Fruit fly (Drosophila melanogaster) whole organism, embryonic: ENCODE data around the gene CG32066.

Experiments used
- CG10209 ChIP-seq: fragments of 200-800 bp; sonication (Bioruptor generic); optimal IDR thresholded peaks from 3 replicates; lab custom pipeline; 2017; ENCODE audit warnings: missing biosample characterization, mild to moderate bottlenecking, missing genetic modification characterization, missing genetic modification reagents
- CG11398 ChIP-seq: fragments of 200-800 bp; sonication (Bioruptor generic); optimal IDR thresholded peaks from 2 replicates; lab custom pipeline; 2016; ENCODE audit warnings: missing biosample characterization, missing genetic modification characterization
- CG12299 ChIP-seq: fragments of 200-800 bp; sonication (Bioruptor generic); optimal IDR thresholded peaks from 2 replicates; lab custom pipeline; 2018; ENCODE audit warnings: missing biosample characterization, mild to moderate bottlenecking, missing genetic modification characterization
- CG15514 ChIP-seq: fragments of 200-800 bp; sonication (Bioruptor generic); optimal IDR thresholded peaks from 3 replicates; lab custom pipeline; 2017; ENCODE audit warnings: missing biosample characterization, missing genetic modification characterization, mild to moderate bottlenecking, moderate library complexity, missing genetic modification reagents
- CG1647 ChIP-seq: fragments of 200-800 bp; sonication (Bioruptor generic); optimal IDR thresholded peaks from 3 replicates; lab custom pipeline; 2016; ENCODE audit warnings: missing biosample characterization, missing genetic modification characterization
- CG17802 ChIP-seq: fragments of 200-800 bp; sonication (Bioruptor generic); optimal IDR thresholded peaks from 2 replicates; lab custom pipeline; 2018; ENCODE audit warnings: missing biosample characterization, mild to moderate bottlenecking, missing genetic modification characterization, moderate library complexity
- CG17829 ChIP-seq: fragments of 200-800 bp; optimal IDR thresholded peaks from 2 replicates; lab custom pipeline; 2019; ENCODE audit warnings: missing biosample characterization, mild to moderate bottlenecking, missing genetic modification characterization, moderate library complexity
- CG2678 ChIP-seq: fragments of 200-800 bp; sonication (Bioruptor generic); optimal IDR thresholded peaks from 3 replicates; lab custom pipeline; 2019; ENCODE audit warnings: missing biosample characterization, mild to moderate bottlenecking, missing genetic modification characterization, moderate library complexity
- CG2875 ChIP-seq: fragments of 200-800 bp; sonication (Bioruptor generic); optimal IDR thresholded peaks from 2 replicates; lab custom pipeline; 2017; ENCODE audit warnings: missing biosample characterization, mild to moderate bottlenecking, missing genetic modification characterization, missing genetic modification reagents
- CG2889 ChIP-seq: fragments of 200-800 bp; sonication (Bioruptor generic); IDR thresholded peaks from 3 replicates; pipeline ENCODE4 v1.3.6; 2022; ENCODE audit warnings: missing biosample characterization, missing genetic modification characterization
- CG3065 ChIP-seq: fragments of 200-800 bp; sonication (Bioruptor generic); optimal IDR thresholded peaks from 2 replicates; lab custom pipeline; 2016; ENCODE audit warnings: missing biosample characterization, missing genetic modification characterization
- CG32532 ChIP-seq: fragments of 200-800 bp; sonication (Bioruptor generic); IDR thresholded peaks from 2 replicates; pipeline ENCODE4 v1.3.6; 2022; ENCODE audit warnings: missing biosample characterization, missing genetic modification characterization
- CG4328 ChIP-seq: fragments of 200-800 bp; sonication (Bioruptor generic); optimal IDR thresholded peaks from 3 replicates; lab custom pipeline; 2017; ENCODE audit warnings: missing biosample characterization, missing genetic modification reagents, missing genetic modification characterization
- CG4424 ChIP-seq: fragments of 200-800 bp; sonication (Bioruptor generic); optimal IDR thresholded peaks from 3 replicates; lab custom pipeline; 2016; ENCODE audit warnings: missing biosample characterization, missing genetic modification characterization
- CG6813 ChIP-seq: fragments of 200-800 bp; sonication (Bioruptor generic); optimal IDR thresholded peaks from 2 replicates; lab custom pipeline; 2017; ENCODE audit warnings: missing biosample characterization, missing genetic modification characterization, mild to moderate bottlenecking, moderate library complexity, missing genetic modification reagents
- CG7745 ChIP-seq: fragments of 200-800 bp; sonication (Bioruptor generic); optimal IDR thresholded peaks from 2 replicates; lab custom pipeline; 2018; ENCODE audit warnings: missing biosample characterization, mild to moderate bottlenecking, missing genetic modification characterization, moderate library complexity
- CG7928 ChIP-seq: fragments of 200-800 bp; sonication (Bioruptor generic); optimal IDR thresholded peaks from 2 replicates; lab custom pipeline; 2017; ENCODE audit warnings: missing biosample characterization, mild to moderate bottlenecking, missing genetic modification characterization
- CoRest ChIP-seq: fragments of 200-800 bp; sonication (Bioruptor generic); optimal IDR thresholded peaks from 3 replicates; lab custom pipeline; 2018; ENCODE audit warnings: missing biosample characterization, mild to moderate bottlenecking, missing genetic modification characterization, moderate library complexity
- D ChIP-seq, 2 experiments: fragments of 200-800 bp in 1 of 2; fragments of >200 bp in 1 of 2; sonication (Bioruptor generic) in 1 of 2; optimal IDR thresholded peaks; 2 replicates in 1 of 2; 3 replicates in 1 of 2; lab custom pipeline; 2017; ENCODE audit warnings: mild to moderate bottlenecking in 1 of 2, missing biosample characterization in 1 of 2, missing genetic modification characterization in 1 of 2, missing genetic modification reagents in 1 of 2
- Doc2 ChIP-seq: fragments of 200-800 bp; sonication (Bioruptor generic); IDR thresholded peaks from 2 replicates; pipeline ENCODE4 v1.3.6; 2022; ENCODE audit warnings: missing biosample characterization, missing genetic modification characterization
- H15 ChIP-seq: fragments of 200-800 bp; sonication (Bioruptor generic); IDR thresholded peaks from 3 replicates; pipeline ENCODE4 v1.3.6; 2022; ENCODE audit warnings: missing biosample characterization, missing genetic modification characterization
- HLH3B ChIP-seq: fragments of 200-800 bp; sonication (Bioruptor generic); IDR thresholded peaks from 2 replicates; pipeline ENCODE4 v1.3.6; 2022; ENCODE audit warnings: missing biosample characterization, missing genetic modification characterization
- Hmx ChIP-seq: fragments of 200-800 bp; sonication (Bioruptor generic); optimal IDR thresholded peaks from 2 replicates; lab custom pipeline; 2016; ENCODE audit warnings: missing biosample characterization, missing genetic modification characterization
- Hr39 ChIP-seq: fragments of >200 bp; optimal IDR thresholded peaks from 2 replicates; lab custom pipeline; 2017
- MTF-1 ChIP-seq: fragments of 200-800 bp; sonication (Bioruptor generic); optimal IDR thresholded peaks from 2 replicates; lab custom pipeline; 2018; ENCODE audit warnings: missing biosample characterization, mild to moderate bottlenecking, missing genetic modification characterization, borderline replicate concordance
- Nf-YB ChIP-seq: fragments of 200-800 bp; sonication (Bioruptor generic); optimal IDR thresholded peaks from 3 replicates; lab custom pipeline; 2019; ENCODE audit warnings: missing biosample characterization, mild to moderate bottlenecking, missing genetic modification characterization, moderate library complexity
- Nf-YC ChIP-seq: fragments of 200-800 bp; optimal IDR thresholded peaks from 3 replicates; lab custom pipeline; 2019; ENCODE audit warnings: missing biosample characterization, mild to moderate bottlenecking, missing genetic modification characterization, moderate library complexity
- Side ChIP-seq: fragments of 200-800 bp; sonication (Bioruptor generic); optimal IDR thresholded peaks from 2 replicates; lab custom pipeline; 2016; ENCODE audit warnings: missing biosample characterization, missing genetic modification characterization
- Stat92E ChIP-seq, 3 experiments: fragments of >200 bp in 2 of 3; fragments of 200-800 bp in 1 of 3; sonication (Bioruptor generic) in 1 of 3; optimal IDR thresholded peaks; 2 replicates each; lab custom pipeline; 2017 to 2019; ENCODE audit warnings: missing biosample characterization in 3 of 3, missing genetic modification characterization in 3 of 3, mild to moderate bottlenecking in 1 of 3, moderate library complexity in 1 of 3
- Tbp ChIP-seq: fragments of >200 bp; optimal IDR thresholded peaks from 2 replicates; lab custom pipeline; 2018; ENCODE audit warnings: missing biosample characterization, missing genetic modification characterization
- Vsx1 ChIP-seq: fragments of 200-800 bp; sonication (Bioruptor generic); optimal IDR thresholded peaks from 2 replicates; lab custom pipeline; 2017; ENCODE audit warnings: missing biosample characterization, mild to moderate bottlenecking, missing genetic modification characterization, missing genetic modification reagents
- ash1 ChIP-seq: fragments of 200-800 bp; sonication (Bioruptor generic); optimal IDR thresholded peaks from 2 replicates; lab custom pipeline; 2018; ENCODE audit warnings: missing biosample characterization, mild to moderate bottlenecking, missing genetic modification characterization
- cato ChIP-seq: fragments of 200-800 bp; sonication (Bioruptor generic); optimal IDR thresholded peaks from 2 replicates; lab custom pipeline; 2016; ENCODE audit warnings: missing biosample characterization, missing genetic modification characterization, borderline replicate concordance
- cg ChIP-seq: fragments of 200-800 bp; sonication (Bioruptor generic); optimal IDR thresholded peaks from 3 replicates; lab custom pipeline; 2019; ENCODE audit warnings: missing biosample characterization, mild to moderate bottlenecking, missing genetic modification characterization, moderate library complexity
- ewg ChIP-seq: fragments of 200-800 bp; sonication (Bioruptor generic); optimal IDR thresholded peaks from 3 replicates; lab custom pipeline; 2017; ENCODE audit warnings: mild to moderate bottlenecking, missing biosample characterization, missing genetic modification reagents, missing genetic modification characterization
- exex ChIP-seq: fragments of 200-800 bp; sonication (Bioruptor generic); optimal IDR thresholded peaks from 4 replicates; lab custom pipeline; 2018; ENCODE audit warnings: missing biosample characterization, mild to moderate bottlenecking, missing genetic modification characterization, moderate library complexity
- gt ChIP-seq: fragments of 200-800 bp; sonication (Bioruptor generic); IDR thresholded peaks from 2 replicates; pipeline ENCODE4 v1.3.6; 2022; ENCODE audit warnings: missing biosample characterization, missing genetic modification characterization
- ham ChIP-seq: fragments of 200-800 bp; sonication (Bioruptor generic); IDR thresholded peaks from 2 replicates; pipeline ENCODE4 v1.3.6; 2022; ENCODE audit warnings: missing biosample characterization, missing genetic modification characterization
- ken ChIP-seq: fragments of 200-800 bp; sonication (Bioruptor generic); IDR thresholded peaks from 3 replicates; pipeline ENCODE4 v1.3.6; 2022; ENCODE audit warnings: missing biosample characterization, missing genetic modification characterization
- lola ChIP-seq, 3 experiments: fragments of >200 bp in 2 of 3; fragments of 200-800 bp in 1 of 3; sonication (Bioruptor generic) in 1 of 3; optimal IDR thresholded peaks; 2 replicates each; lab custom pipeline; 2017 to 2019; ENCODE audit warnings: missing biosample characterization in 3 of 3, missing genetic modification characterization in 3 of 3, mild to moderate bottlenecking in 1 of 3, moderate library complexity in 1 of 3
- nau ChIP-seq: fragments of 200-800 bp; sonication (Bioruptor generic); optimal IDR thresholded peaks from 3 replicates; lab custom pipeline; 2017; ENCODE audit warnings: missing biosample characterization, mild to moderate bottlenecking, missing genetic modification characterization, missing genetic modification reagents
- p53 ChIP-seq: fragments of 200-800 bp; sonication (Bioruptor generic); optimal IDR thresholded peaks from 2 replicates; lab custom pipeline; 2016; ENCODE audit warnings: missing biosample characterization, missing genetic modification characterization
- pum ChIP-seq: fragments of 200-800 bp; sonication (Bioruptor generic); optimal IDR thresholded peaks from 2 replicates; lab custom pipeline; 2016; ENCODE audit warnings: missing biosample characterization, missing genetic modification characterization
- sc ChIP-seq, 3 experiments: fragments of >200 bp in 2 of 3; fragments of 200-800 bp in 1 of 3; sonication (Bioruptor generic) in 1 of 3; optimal IDR thresholded peaks; 2 replicates in 2 of 3; 3 replicates in 1 of 3; lab custom pipeline; 2017; ENCODE audit warnings: mild to moderate bottlenecking in 1 of 3, missing biosample characterization in 1 of 3, missing genetic modification characterization in 1 of 3, missing genetic modification reagents in 1 of 3
- slp2 ChIP-seq: fragments of 200-800 bp; sonication (Bioruptor generic); optimal IDR thresholded peaks from 2 replicates; lab custom pipeline; 2016; ENCODE audit warnings: missing biosample characterization, missing genetic modification characterization
- trem ChIP-seq: fragments of 200-800 bp; optimal IDR thresholded peaks from 3 replicates; lab custom pipeline; 2019; ENCODE audit warnings: missing biosample characterization, mild to moderate bottlenecking, missing genetic modification characterization, moderate library complexity
- vfl ChIP-seq: fragments of 200-800 bp; sonication (Bioruptor generic); optimal IDR thresholded peaks from 2 replicates; lab custom pipeline; 2016; ENCODE audit warnings: missing biosample characterization, missing genetic modification characterization

CG32066 gene

dm6 chr3L:10656451-10657198, 4.2 kb downstream of the CG32066 start (continued):
- TF ChIP-seq H15 (GFP tag; lab: Robert Waterston, UW) (no peak), CG17802 (tag; lab: Kevin White, UChicago) (no peak), CG3065 (GFP tag; lab: Kevin White, UChicago) (no peak), slp2 (no peak), CG7745 (tag; lab: Kevin White, UChicago) (no peak), lola (GFP tag; optimal IDR thresholded peaks at IDR 0.05; lab: Kevin White, UChicago) (peak in 1 of 3 experiments; percentile 4), ewg (GFP tag; lab: Kevin White, UChicago) (peak; percentile 55), vfl (GFP tag; lab: Kevin White, UChicago) (peak; percentile 37), Hr39 (lab: Kevin White, UChicago) (no peak), CoRest (tag; lab: Kevin White, UChicago) (peak; percentile 63), Nf-YB (peak; percentile 47), Tbp (GFP tag; lab: Kevin White, UChicago) (no peak), Nf-YC (tag; lab: Kevin White, UChicago) (peak; percentile 7), CG2875 (GFP tag; lab: Kevin White, UChicago) (peak; percentile 82), D (optimal IDR thresholded peaks at IDR 0.05; lab: Kevin White, UChicago) (no peak), D (GFP tag; optimal IDR thresholded peaks at IDR 0.05; lab: Kevin White, UChicago) (peak; percentile 15), CG4328 (GFP tag; lab: Kevin White, UChicago) (peak; percentile 32), CG6813 (peak; percentile 77), ken (GFP tag; lab: Robert Waterston, UW) (no peak), cato (peak; percentile 52), trem (peak; percentile 0), Hmx (no peak), pum (GFP tag; lab: Kevin White, UChicago) (peak; percentile 28), p53 (GFP tag; lab: Kevin White, UChicago) (peak; percentile 50), CG32532 (peak; percentile 33; the same call in 1 of the 2 replicates), CG2889 (GFP tag; lab: Robert Waterston, UW) (no peak), HLH3B (peak; percentile 39; the same call in 1 of the 2 replicates), CG11398 (GFP tag; lab: Kevin White, UChicago) (peak; percentile 78), cg (GFP tag; lab: Kevin White, UChicago) (no peak), CG4424 (GFP tag; lab: Kevin White, UChicago) (peak; percentile 60), CG7928 (GFP tag; lab: Kevin White, UChicago) (no peak), CG12299 (tag; lab: Kevin White, UChicago) (peak; percentile 53), MTF-1 (GFP tag; lab: Kevin White, UChicago) (peak; percentile 88), exex (tag; lab: Kevin White, UChicago) (peak; percentile 22), ham (GFP tag; lab: Robert Waterston, UW) (no peak), nau (peak; percentile 86), Stat92E (GFP tag; optimal IDR thresholded peaks at IDR 0.05; lab: Kevin White, UChicago) (no peak), CG1647 (GFP tag; lab: Kevin White, UChicago) (peak; percentile 71), Vsx1 (peak; percentile 84), CG10209 (GFP tag; lab: Kevin White, UChicago) (peak; percentile 82), gt (GFP tag; lab: Robert Waterston, UW) (no peak), sc (optimal IDR thresholded peaks at IDR 0.05; lab: Kevin White, UChicago) (no peak), sc (GFP tag; optimal IDR thresholded peaks at IDR 0.05; lab: Kevin White, UChicago) (peak; percentile 62), ash1 (GFP tag; lab: Kevin White, UChicago) (peak; percentile 38), CG15514 (GFP tag; lab: Kevin White, UChicago) (peak; percentile 61), Side (GFP tag; lab: Kevin White, UChicago) (peak; percentile 67), CG17829 (tag; lab: Kevin White, UChicago) (peak; percentile 14), Doc2 (no peak), CG2678 (peak; percentile 81)
